Fruit fly (Drosophila melanogaster): ENCODE measurements around the gene CG31468.
A peak's percentile ranks its signal among the peaks of the same experiment; 100 is the strongest.

CG31468 gene

dm6 chr3R:23727657-23728056, 27.5 kb upstream of the CG31468 start:
- TF ChIP-seq CG8478 (optimal IDR thresholded peaks at IDR 0.05): no peak
- no peak for TF ChIP-seq CTCF (optimal IDR thresholded peaks at IDR 0.05)

DNA sequence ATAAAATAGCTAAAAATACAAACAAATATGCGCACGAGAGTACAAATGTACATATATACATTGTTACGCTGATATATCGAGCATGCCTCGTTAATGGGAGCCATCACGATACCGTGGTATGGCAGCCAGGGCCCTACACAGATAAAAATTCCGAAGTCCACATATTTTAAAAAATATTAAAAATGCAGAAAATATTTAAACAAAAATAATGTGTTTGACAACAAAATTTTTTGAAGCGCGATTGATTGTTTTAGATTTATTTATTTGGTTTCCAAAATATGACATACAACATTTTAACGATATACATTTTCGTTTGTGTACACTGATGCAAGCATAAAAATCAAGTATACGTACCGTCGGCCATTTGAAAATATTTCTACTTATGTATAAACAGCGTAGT, 26.6 kb upstream of the CG31468 start:
- TF ChIP-seq CG8478 (optimal IDR thresholded peaks at IDR 0.05): no peak
- TF ChIP-seq CTCF (optimal IDR thresholded peaks at IDR 0.05): no peak

DNA sequence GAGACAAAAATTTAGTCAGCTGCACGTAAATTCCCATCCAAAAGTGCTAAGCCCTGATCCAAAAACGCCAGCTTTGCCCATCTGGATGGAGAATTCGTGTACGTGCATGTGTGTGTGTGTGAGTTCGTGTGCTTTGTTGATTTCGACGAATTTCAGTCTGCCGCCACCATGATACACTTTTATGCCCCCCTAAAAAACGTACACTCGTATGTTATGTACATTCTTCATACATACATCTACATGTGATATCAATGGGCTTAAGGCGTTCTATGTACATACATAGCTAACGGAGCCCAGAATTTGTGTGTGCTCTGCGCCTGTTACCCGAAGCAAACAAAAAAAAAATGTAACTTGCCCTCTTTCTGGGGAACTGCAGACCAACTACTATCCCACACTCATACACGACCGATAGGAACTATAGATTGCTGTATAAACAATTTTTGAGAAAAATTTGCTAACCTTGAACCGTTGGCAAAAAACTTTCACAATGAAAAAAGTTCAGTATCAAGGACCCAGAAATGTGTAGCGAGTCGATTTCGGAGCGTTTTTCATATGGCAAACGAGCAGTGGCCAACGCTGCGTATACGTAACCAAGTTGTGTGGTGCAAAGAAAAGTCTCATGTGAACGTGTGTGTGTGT, 25.7 kb upstream of the CG31468 start:
- no peak for TF ChIP-seq CG8478 (optimal IDR thresholded peaks at IDR 0.05)
- no peak for TF ChIP-seq CTCF (optimal IDR thresholded peaks at IDR 0.05)

dm6 chr3R:23724843-23725506, 24.8 kb upstream of the CG31468 start:
- TF ChIP-seq CG8478 (optimal IDR thresholded peaks at IDR 0.05) (no peak), CTCF (optimal IDR thresholded peaks at IDR 0.05) (no peak)

- TF ChIP-seq CTCF (optimal IDR thresholded peaks at IDR 0.05) (no peak), CG8478 (optimal IDR thresholded peaks at IDR 0.05) (no peak)
Measured at dm6 chr3R:23723381-23724034, 23.4 kb upstream of the CG31468 start.

DNA sequence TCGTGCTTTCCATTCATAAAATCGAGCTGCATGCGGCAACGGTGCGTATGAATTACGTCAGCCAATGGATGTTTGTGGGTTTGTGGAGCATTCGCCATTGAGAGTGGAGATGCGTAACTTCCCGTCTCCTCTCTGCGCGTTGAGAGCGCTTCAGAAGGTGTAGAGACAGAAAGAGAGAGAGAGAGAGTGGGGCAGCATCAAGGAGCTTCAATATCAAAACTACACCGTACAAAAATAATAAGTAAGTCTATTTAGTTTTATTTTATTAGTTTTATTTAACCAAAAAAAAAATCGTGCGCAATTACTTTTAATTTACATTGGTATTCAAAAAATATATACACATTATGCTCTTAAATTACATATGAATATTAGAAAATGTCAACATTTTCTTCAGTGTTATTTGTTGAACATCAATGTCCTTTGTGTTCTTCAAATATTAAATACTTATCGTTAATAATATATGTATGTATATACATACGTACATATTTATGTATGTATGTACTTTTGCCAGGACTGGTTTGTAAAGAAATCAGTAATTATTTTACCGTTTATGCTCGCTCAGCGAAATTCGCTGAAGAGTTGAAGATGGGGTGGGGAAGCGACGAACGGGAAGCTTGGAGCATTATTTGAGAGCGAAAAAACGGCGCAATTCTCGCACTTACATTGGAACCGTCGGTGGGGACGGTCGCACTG, 22.7 kb upstream of the CG31468 start, which contains the start of gene CG10365:
CG10365 (plus strand) TSS at position 652 of the 693 bp plus-strand sequence.
- TF ChIP-seq CG8478 (optimal IDR thresholded peaks at IDR 0.05) (no peak), CTCF (optimal IDR thresholded peaks at IDR 0.05) (no peak)

- TF ChIP-seq CG8478 (optimal IDR thresholded peaks at IDR 0.05) (no peak), CTCF (optimal IDR thresholded peaks at IDR 0.05) (peak; percentile 54 to 90)
Measured at dm6 chr3R:23721936-23722335, 21.8 kb upstream of the CG31468 start.

DNA sequence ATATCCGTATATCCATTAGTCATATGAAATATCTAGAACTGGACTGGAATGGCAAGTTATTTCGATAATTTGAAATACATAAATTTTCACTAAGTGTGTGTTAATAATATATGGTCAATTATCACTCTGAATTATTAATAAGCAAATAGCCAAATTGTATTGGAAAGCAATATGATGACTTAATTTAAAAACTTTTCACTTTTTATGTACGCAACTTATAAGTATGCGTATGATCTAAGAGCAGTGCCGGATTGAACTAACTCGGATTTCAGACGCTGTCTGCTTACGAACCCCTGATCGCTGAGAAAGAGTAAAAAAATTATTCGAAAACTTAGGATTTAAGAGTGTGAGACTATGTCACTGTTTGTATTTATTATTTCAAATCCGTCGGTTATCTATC, 21.4 kb upstream of the CG31468 start, which contains the start of gene CG10232:
CG10232 (minus strand) TSS at position 101 of the 400 bp plus-strand sequence.
- TF ChIP-seq CG8478 (optimal IDR thresholded peaks at IDR 0.05): no peak
- no peak for TF ChIP-seq CTCF (optimal IDR thresholded peaks at IDR 0.05)

DNA sequence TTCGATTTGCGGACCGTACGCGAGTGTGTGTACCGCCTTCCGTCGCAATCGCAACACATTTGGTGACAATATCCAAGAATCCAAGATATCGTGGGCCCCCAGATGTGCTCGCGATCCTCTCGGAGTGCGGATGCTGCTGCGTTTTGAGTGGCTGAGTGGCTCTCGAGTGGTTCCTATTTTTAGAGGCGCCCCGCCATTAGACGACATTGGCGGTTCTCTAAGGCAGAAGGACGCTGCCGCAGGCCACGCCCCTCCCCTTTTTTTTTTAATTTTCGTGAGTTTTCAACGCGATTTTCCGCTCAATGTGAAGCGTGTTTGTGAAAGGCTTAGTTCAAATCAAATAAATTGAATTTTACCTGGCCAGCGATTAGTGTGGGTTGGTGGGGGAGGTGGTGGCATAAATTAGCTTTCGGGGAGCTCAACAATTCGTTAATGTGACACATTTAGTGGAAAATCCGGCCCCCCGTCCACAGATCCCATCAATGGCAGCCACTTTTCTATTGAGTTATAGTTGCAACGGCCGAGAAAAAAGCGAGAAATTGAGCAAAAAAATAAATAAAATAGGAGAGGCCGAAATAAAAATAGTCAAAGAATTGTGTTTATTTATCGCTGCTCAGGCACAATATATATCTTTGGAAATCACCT, 18.3 kb upstream of the CG31468 start, which contains the start of gene nau:
nau (minus strand) TSS at position 61 of the 645 bp plus-strand sequence.
- TF ChIP-seq CG8478 (optimal IDR thresholded peaks at IDR 0.05) (no peak), CTCF (optimal IDR thresholded peaks at IDR 0.05) (no peak)

dm6 chr3R:23714852-23715251, 14.7 kb upstream of the CG31468 start:
- TF ChIP-seq CTCF (optimal IDR thresholded peaks at IDR 0.05) (no peak), CG8478 (optimal IDR thresholded peaks at IDR 0.05) (no peak)

dm6 chr3R:23713901-23714300, 13.7 kb upstream of the CG31468 start:
- TF ChIP-seq CG8478 (optimal IDR thresholded peaks at IDR 0.05) (no peak), CTCF (optimal IDR thresholded peaks at IDR 0.05) (no peak)

- TF ChIP-seq CG8478 (optimal IDR thresholded peaks at IDR 0.05) (no peak), CTCF (optimal IDR thresholded peaks at IDR 0.05) (no peak)
Measured at dm6 chr3R:23711195-23711594, 11.0 kb upstream of the CG31468 start, which contains the start of gene CG10300. TSS of gene CG10300 (plus strand) at chr3R:23711527.

DNA sequence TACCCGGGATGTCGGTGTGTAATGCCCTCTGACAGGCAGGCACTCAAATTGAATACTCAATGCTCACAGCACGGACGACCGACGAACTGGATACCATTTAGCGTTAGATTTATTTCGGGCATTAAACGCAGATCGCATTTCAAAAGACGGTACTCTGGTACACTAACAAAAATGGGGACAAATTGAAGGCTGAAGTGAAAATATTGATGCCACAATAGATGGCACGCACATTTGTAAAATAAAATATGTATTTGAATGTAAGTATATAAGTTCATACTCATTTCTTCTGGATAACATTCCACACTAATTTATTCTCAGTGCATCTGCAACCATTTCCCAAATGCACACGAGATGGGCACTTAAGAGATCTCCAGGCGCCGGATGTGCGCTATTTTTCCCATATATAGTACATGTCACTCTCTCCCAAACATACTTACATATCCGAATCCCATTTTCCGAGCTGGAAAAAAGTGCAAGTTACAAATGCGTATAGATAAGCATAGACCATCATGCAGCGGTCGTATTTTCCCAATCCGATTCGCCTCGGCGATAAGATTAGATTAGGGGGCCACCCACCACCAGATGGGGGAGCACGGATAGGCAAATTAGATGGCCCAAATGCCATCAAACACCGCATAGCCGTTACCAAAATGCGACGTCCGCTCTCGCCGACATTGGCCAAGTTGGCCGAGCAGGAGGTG, 9.5 kb upstream of the CG31468 start, which contains the start of gene CG10301:
CG10301 (plus strand) TSS at position 651 of the 701 bp plus-strand sequence.
- TF ChIP-seq CTCF (optimal IDR thresholded peaks at IDR 0.05) (no peak), CG8478 (optimal IDR thresholded peaks at IDR 0.05) (no peak)
